Fruit fly (Drosophila melanogaster): Measurements from ENCODE around the gene Srx.
"Not testable (repeated sequence)": the region's sequence is repeated elsewhere in the genome, so short reads cannot be mapped to it uniquely, and the experiment has no call there.

Gene Srx

dm6 chrX:17881138-17882121 is 24.7 kb downstream of the Srx start:
- no peak for TF ChIP-seq pan (optimal IDR thresholded peaks at IDR 0.05)
- peak; percentile 54 to 55 for TF ChIP-seq EcR (GFP tag; optimal IDR thresholded peaks at IDR 0.05)

dm6 chrX:17882769-17883168 is 26.0 kb downstream of the Srx start:
- TF ChIP-seq usp (GFP tag; optimal IDR thresholded peaks at IDR 0.05) (no peak), CG8478 (optimal IDR thresholded peaks at IDR 0.05) (no peak), EcR (GFP tag; optimal IDR thresholded peaks at IDR 0.05) (no peak), Dll (optimal IDR thresholded peaks at IDR 0.05) (no peak), psq (optimal IDR thresholded peaks at IDR 0.05) (no peak), pan (optimal IDR thresholded peaks at IDR 0.05) (no peak)

- TF ChIP-seq Dll (optimal IDR thresholded peaks at IDR 0.05), result no peak
- no peak for TF ChIP-seq psq (optimal IDR thresholded peaks at IDR 0.05)
- TF ChIP-seq usp (GFP tag; optimal IDR thresholded peaks at IDR 0.05), result no peak
- TF ChIP-seq pan (optimal IDR thresholded peaks at IDR 0.05), result no peak
- TF ChIP-seq CG8478 (optimal IDR thresholded peaks at IDR 0.05), result no peak
- no peak for TF ChIP-seq EcR (GFP tag; optimal IDR thresholded peaks at IDR 0.05)
Measured at dm6 chrX:17883418-17883817, 26.6 kb downstream of the Srx start, which contains the start of gene CG12985. Gene CG12985, plus strand, starts transcription at chrX:17883718.

dm6 chrX:17884567-17884966 is 27.8 kb downstream of the Srx start:
- TF ChIP-seq EcR (GFP tag; optimal IDR thresholded peaks at IDR 0.05), result no peak
- no peak for TF ChIP-seq psq (optimal IDR thresholded peaks at IDR 0.05)
- TF ChIP-seq usp (GFP tag; optimal IDR thresholded peaks at IDR 0.05), result no peak
- TF ChIP-seq pan (optimal IDR thresholded peaks at IDR 0.05), result no peak
- TF ChIP-seq CG8478 (optimal IDR thresholded peaks at IDR 0.05), result no peak
- TF ChIP-seq Dll (optimal IDR thresholded peaks at IDR 0.05), result no peak

- no peak for TF ChIP-seq psq (optimal IDR thresholded peaks at IDR 0.05)
- TF ChIP-seq usp (GFP tag; optimal IDR thresholded peaks at IDR 0.05), result no peak
- TF ChIP-seq CG8478 (optimal IDR thresholded peaks at IDR 0.05), result no peak
- TF ChIP-seq Dll (optimal IDR thresholded peaks at IDR 0.05), result no peak
- no peak for TF ChIP-seq pan (optimal IDR thresholded peaks at IDR 0.05)
- no peak for TF ChIP-seq EcR (GFP tag; optimal IDR thresholded peaks at IDR 0.05)
Measured at dm6 chrX:17885295-17885694, 28.5 kb downstream of the Srx start.

dm6 chrX:17886107-17886448 is 29.3 kb downstream of the Srx start:
- TF ChIP-seq EcR (GFP tag; optimal IDR thresholded peaks at IDR 0.05) (no peak), usp (GFP tag; optimal IDR thresholded peaks at IDR 0.05) (no peak), CG8478 (optimal IDR thresholded peaks at IDR 0.05) (no peak), psq (optimal IDR thresholded peaks at IDR 0.05) (no peak), pan (optimal IDR thresholded peaks at IDR 0.05) (no peak), Dll (optimal IDR thresholded peaks at IDR 0.05) (no peak)

- TF ChIP-seq EcR (GFP tag; optimal IDR thresholded peaks at IDR 0.05) (no peak), Dll (optimal IDR thresholded peaks at IDR 0.05) (peak; percentile 52)
Measured at dm6 chrX:17886449-17887207, 29.9 kb downstream of the Srx start.

dm6 chrX:17887208-17887627 is 30.4 kb downstream of the Srx start, which contains the start of gene mnb:
Gene mnb, minus strand, starts transcription at chrX:17887222.
- TF ChIP-seq pan (optimal IDR thresholded peaks at IDR 0.05) (no peak), usp (GFP tag; optimal IDR thresholded peaks at IDR 0.05) (no peak), EcR (GFP tag; optimal IDR thresholded peaks at IDR 0.05) (no peak), Dll (optimal IDR thresholded peaks at IDR 0.05) (no peak), CG8478 (optimal IDR thresholded peaks at IDR 0.05) (no peak), psq (optimal IDR thresholded peaks at IDR 0.05) (no peak)

- no peak for TF ChIP-seq EcR (GFP tag; optimal IDR thresholded peaks at IDR 0.05)
- no peak for TF ChIP-seq pan (optimal IDR thresholded peaks at IDR 0.05)
- no peak for TF ChIP-seq psq (optimal IDR thresholded peaks at IDR 0.05)
- TF ChIP-seq Dll (optimal IDR thresholded peaks at IDR 0.05), result no peak
- TF ChIP-seq CG8478 (optimal IDR thresholded peaks at IDR 0.05), result no peak
- no peak for TF ChIP-seq usp (GFP tag; optimal IDR thresholded peaks at IDR 0.05)
Measured at dm6 chrX:17887877-17888276, 31.1 kb downstream of the Srx start, which contains the start of gene CG6788. Gene CG6788, plus strand, starts transcription at chrX:17888177.

- TF ChIP-seq psq, CG8478, pan (optimal IDR thresholded peaks at IDR 0.05): not testable (repeated sequence)
Measured at dm6 chrX:17889247-17889646, 32.5 kb downstream of the Srx start, which contains the start of gene Gss1. Gene Gss1, plus strand, starts transcription at chrX:17889547.

- TF ChIP-seq psq, CG8478, pan (optimal IDR thresholded peaks at IDR 0.05): not testable (repeated sequence)
Measured at dm6 chrX:17899402-17899801, 42.6 kb downstream of the Srx start, which contains the start of gene Gss2. Gene Gss2, plus strand, starts transcription at chrX:17899702.

All from whole organism.